Worm (Caenorhabditis elegans): ENCODE measurements around the gene Y41D4A.3.
A peak's percentile ranks its signal among the peaks of the same experiment; 100 is the strongest.

Gene Y41D4A.3

DNA sequence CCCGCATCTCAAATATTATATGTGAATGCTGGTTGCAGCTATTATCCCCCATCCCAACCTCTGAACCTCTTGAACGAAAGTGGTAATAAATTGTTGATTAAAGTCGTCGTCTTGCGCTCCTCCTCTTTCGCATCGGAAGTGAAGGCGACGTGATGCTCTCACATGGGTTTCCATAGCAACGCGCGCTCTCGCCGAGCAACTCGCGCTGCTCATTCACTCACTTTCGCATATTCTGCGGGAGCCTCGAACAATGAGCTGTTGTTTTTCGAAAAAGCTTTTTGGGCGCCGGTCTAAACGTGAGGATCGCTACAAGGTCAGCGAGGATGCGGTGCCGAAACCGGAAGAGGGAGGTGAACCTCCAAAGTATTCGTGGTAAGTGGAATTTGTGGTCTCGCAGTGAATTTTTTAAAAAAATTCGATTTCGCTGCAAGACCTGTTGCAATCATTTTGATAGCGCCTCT, 42.5 kb upstream of the Y41D4A.3 start, which contains the start of gene rpi-2 (continued):
- TF ChIP-seq skn-1 (tag; optimal IDR thresholded peaks at IDR 0.05) (no peak), nhr-85 (tag) (peak; percentile 67), lsy-2 (tag; optimal IDR thresholded peaks at IDR 0.05) (peak in 1 of 2 experiments; percentile 5), mef-2 (tag; optimal IDR thresholded peaks at IDR 0.05) (no peak), fos-1 (tag; optimal IDR thresholded peaks at IDR 0.05) (peak; percentile 0), ceh-82 (tag; optimal IDR thresholded peaks at IDR 0.05) (peak in 1 of 3 experiments; percentile 21), nhr-20 (tag; optimal IDR thresholded peaks at IDR 0.05) (peak; percentile 43), unc-62 (GFP tag; optimal IDR thresholded peaks at IDR 0.05) (no peak), ztf-4 (tag; optimal IDR thresholded peaks at IDR 0.05) (no peak), mep-1 (tag; optimal IDR thresholded peaks at IDR 0.05) (no peak), dpl-1 (GFP tag; optimal IDR thresholded peaks at IDR 0.05) (no peak), mdl-1 (tag; optimal IDR thresholded peaks at IDR 0.05) (no peak), nhr-11 (tag; optimal IDR thresholded peaks at IDR 0.05) (no peak), unc-98 (GFP tag; IDR thresholded peaks at IDR 0.05) (no peak), elt-3 (tag; optimal IDR thresholded peaks at IDR 0.05) (no peak), lir-3 (tag; optimal IDR thresholded peaks at IDR 0.05; ENCODE audit: poor library complexity) (no peak), ets-5 (GFP tag; IDR thresholded peaks at IDR 0.05) (no peak), lin-15B (tag; optimal IDR thresholded peaks at IDR 0.05) (no peak), xbp-1 (tag; optimal IDR thresholded peaks at IDR 0.05) (no peak), efl-3 (GFP tag; optimal IDR thresholded peaks at IDR 0.05) (no peak), swsn-7 (tag; optimal IDR thresholded peaks at IDR 0.05) (peak; percentile 29), sox-4 (tag; optimal IDR thresholded peaks at IDR 0.05) (no peak), pax-3 (tag; optimal IDR thresholded peaks at IDR 0.05) (no peak), grh-1 (GFP tag; IDR thresholded peaks at IDR 0.05) (peak; percentile 47), unc-130 (tag; optimal IDR thresholded peaks at IDR 0.05) (no peak), vab-15 (tag; optimal IDR thresholded peaks at IDR 0.05) (no peak), lin-14 (GFP tag; optimal IDR thresholded peaks at IDR 0.05) (peak; percentile 17), nhr-71 (tag; optimal IDR thresholded peaks at IDR 0.05) (peak; percentile 55), jun-1 (tag; optimal IDR thresholded peaks at IDR 0.05) (no peak), lin-13 (GFP tag; optimal IDR thresholded peaks at IDR 0.05) (no peak), nhr-12 (tag; optimal IDR thresholded peaks at IDR 0.05) (no peak), mab-9 (GFP tag; IDR thresholded peaks at IDR 0.05) (no peak), isw-1 (GFP tag; IDR thresholded peaks at IDR 0.05) (no peak), ces-1 (GFP tag; optimal IDR thresholded peaks at IDR 0.05) (no peak)

ce11 chrIV:1713618-1714017, 40.0 kb upstream of the Y41D4A.3 start:
- no peak for TF ChIP-seq lin-13 (GFP tag; optimal IDR thresholded peaks at IDR 0.05)
- TF ChIP-seq elt-2 (tag; optimal IDR thresholded peaks at IDR 0.05): no peak
- no peak for TF ChIP-seq unc-130 (tag; optimal IDR thresholded peaks at IDR 0.05)
- no peak for TF ChIP-seq C04F5.9 (tag; optimal IDR thresholded peaks at IDR 0.05)
- TF ChIP-seq fkh-4 (tag; optimal IDR thresholded peaks at IDR 0.05; ENCODE audit: borderline replicate concordance): no peak
- TF ChIP-seq isw-1 (GFP tag; IDR thresholded peaks at IDR 0.05): no peak

DNA sequence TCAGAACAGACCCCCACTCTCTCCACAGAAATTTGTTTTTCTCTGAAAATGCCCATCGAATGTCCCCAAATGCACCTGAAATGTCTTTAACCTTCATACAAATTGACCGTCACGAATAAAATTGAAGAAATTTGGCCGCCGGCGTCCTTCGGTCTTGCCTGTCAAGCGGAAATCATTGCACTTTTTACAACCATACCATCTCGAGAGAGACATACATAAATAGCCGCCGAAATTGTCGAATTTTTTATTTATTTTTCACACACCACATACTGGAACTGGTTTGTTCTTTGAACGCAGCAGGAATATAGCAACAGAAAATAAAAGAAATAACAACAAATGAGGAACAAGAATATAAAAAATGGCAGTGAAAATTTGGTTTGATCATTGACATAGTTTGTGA, 37.9 kb upstream of the Y41D4A.3 start:
- no peak for TF ChIP-seq unc-62 (GFP tag; optimal IDR thresholded peaks at IDR 0.05)
- peak in 1 of 2 experiments; percentile 17 for TF ChIP-seq lsy-2 (tag; optimal IDR thresholded peaks at IDR 0.05)
- peak; percentile 34 for TF ChIP-seq lin-14 (GFP tag; optimal IDR thresholded peaks at IDR 0.05)
- TF ChIP-seq blmp-1 (tag; optimal IDR thresholded peaks at IDR 0.05): peak; percentile 20
- TF ChIP-seq swsn-7 (tag; optimal IDR thresholded peaks at IDR 0.05): no peak
- TF ChIP-seq snu-23 (GFP tag; optimal IDR thresholded peaks at IDR 0.05): peak; percentile 6
- no peak for TF ChIP-seq efl-1 (optimal IDR thresholded peaks at IDR 0.05)
- TF ChIP-seq efl-1 (GFP tag; optimal IDR thresholded peaks at IDR 0.05 in 1 of 2): peak in 1 of 2 experiments; percentile 51

Measured in whole organism, L1 larva.